Fruit fly (Drosophila melanogaster): ENCODE measurements around the gene CG3581.
A peak's percentile ranks its signal among the peaks of the same experiment; 100 is the strongest.

Gene CG3581

DNA sequence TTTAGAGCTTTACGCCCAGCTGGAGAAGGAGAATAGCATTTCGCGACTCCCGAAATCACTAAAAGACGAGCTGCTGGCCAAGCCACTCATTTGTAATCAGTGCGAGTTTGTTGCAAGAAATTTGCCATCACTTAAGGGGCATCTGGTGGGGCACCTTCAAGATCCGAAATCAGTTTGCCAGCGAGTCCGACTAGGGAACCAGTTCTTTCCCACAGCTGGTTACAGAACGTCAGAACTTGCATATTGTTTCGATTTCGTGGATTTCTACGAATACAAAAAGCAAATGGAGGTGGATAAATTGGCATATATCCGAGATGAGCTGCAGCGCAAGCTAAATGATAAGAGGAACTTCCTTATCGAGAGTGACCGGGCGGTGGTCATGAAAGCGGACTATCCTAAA, 29.7 kb upstream of the CG3581 start (continued):
- TF ChIP-seq lola (GFP tag; optimal IDR thresholded peaks at IDR 0.05) (no peak), Lim3 (GFP tag; IDR thresholded peaks at IDR 0.05) (no peak), CG16863 (GFP tag; optimal IDR thresholded peaks at IDR 0.05) (no peak), Deaf1 (tag; optimal IDR thresholded peaks at IDR 0.05) (no peak), Side (GFP tag; optimal IDR thresholded peaks at IDR 0.05) (no peak), Dp (GFP tag; optimal IDR thresholded peaks at IDR 0.05) (no peak), zen2 (GFP tag; IDR thresholded peaks at IDR 0.05; ENCODE audit: partially characterized antibody) (0 out of 3 replicates have a peak, but pooled peaks have one; percentile 22), eve (GFP tag; optimal IDR thresholded peaks at IDR 0.05) (no peak), CG10959 (GFP tag; IDR thresholded peaks at IDR 0.05) (no peak), Optix (GFP tag; IDR thresholded peaks at IDR 0.05) (no peak), CG30020 (tag; optimal IDR thresholded peaks at IDR 0.05) (no peak), Oli (tag; optimal IDR thresholded peaks at IDR 0.05) (no peak), D (optimal IDR thresholded peaks at IDR 0.05) (no peak), D (GFP tag; optimal IDR thresholded peaks at IDR 0.05) (no peak), tin (GFP tag; optimal IDR thresholded peaks at IDR 0.05) (no peak), Scr (GFP tag; IDR thresholded peaks at IDR 0.05; ENCODE audit: partially characterized antibody) (peak; percentile 34), Chrac-16 (GFP tag; optimal IDR thresholded peaks at IDR 0.05) (no peak), wek (GFP tag; optimal IDR thresholded peaks at IDR 0.05) (no peak), sens-2 (GFP tag; IDR thresholded peaks at IDR 0.05) (no peak), CG15514 (GFP tag; optimal IDR thresholded peaks at IDR 0.05) (peak; percentile 98), h (optimal IDR thresholded peaks at IDR 0.05) (no peak), exex (tag; optimal IDR thresholded peaks at IDR 0.05) (no peak), CG4854 (GFP tag; optimal IDR thresholded peaks at IDR 0.05) (no peak), pzg (GFP tag; optimal IDR thresholded peaks at IDR 0.05) (peak; percentile 16), Xbp1 (GFP tag; optimal IDR thresholded peaks at IDR 0.05) (no peak), Atf3 (GFP tag; optimal IDR thresholded peaks at IDR 0.05) (no peak), CG2129 (GFP tag; IDR thresholded peaks at IDR 0.05; ENCODE audit: partially characterized antibody) (no peak), grn (GFP tag; optimal IDR thresholded peaks at IDR 0.05) (no peak), Sry-β (GFP tag; optimal IDR thresholded peaks at IDR 0.05) (peak; percentile 24), lab (GFP tag; optimal IDR thresholded peaks at IDR 0.05) (no peak), CG10321 (GFP tag; IDR thresholded peaks at IDR 0.05) (no peak), Ssrp (tag; optimal IDR thresholded peaks at IDR 0.05) (no peak), CG3407 (GFP tag; optimal IDR thresholded peaks at IDR 0.05) (no peak), CG16813 (GFP tag; IDR thresholded peaks at IDR 0.05; ENCODE audit: partially characterized antibody) (no peak), jing (GFP tag; optimal IDR thresholded peaks at IDR 0.05) (no peak), D19A (tag; optimal IDR thresholded peaks at IDR 0.05) (no peak), Gug (GFP tag; IDR thresholded peaks at IDR 0.05) (no peak), CG10462 (GFP tag; optimal IDR thresholded peaks at IDR 0.05) (no peak), Dad (GFP tag; optimal IDR thresholded peaks at IDR 0.05) (no peak), CG7271 (tag; optimal IDR thresholded peaks at IDR 0.05) (no peak), sisA (GFP tag; IDR thresholded peaks at IDR 0.05) (no peak), MBD-R2 (GFP tag; IDR thresholded peaks at IDR 0.05) (peak; percentile 63), rib (GFP tag; IDR thresholded peaks at IDR 0.05) (no peak), Atf-2 (GFP tag; optimal IDR thresholded peaks at IDR 0.05) (no peak), sna (GFP tag; IDR thresholded peaks at IDR 0.05; ENCODE audit: partially characterized antibody) (peak; percentile 48; the same call in 1 of the 2 replicates), sr (GFP tag; IDR thresholded peaks at IDR 0.05) (no peak), CG2875 (GFP tag; optimal IDR thresholded peaks at IDR 0.05) (no peak), CG6175 (GFP tag; IDR thresholded peaks at IDR 0.05) (peak; percentile 66; the same call in 2 of the 3 replicates), CG2889 (GFP tag; IDR thresholded peaks at IDR 0.05) (no peak), crc (GFP tag; optimal IDR thresholded peaks at IDR 0.05) (no peak), usp (GFP tag; optimal IDR thresholded peaks at IDR 0.05) (no peak), gce (GFP tag; IDR thresholded peaks at IDR 0.05) (no peak)
